Fruit fly (Drosophila melanogaster): ENCODE results near the gene Sr-CIV.

- no peak for TF ChIP-seq dl (GFP tag; optimal IDR thresholded peaks at IDR 0.05; ENCODE audit: insufficient read depth in 1 of 2, partially characterized antibody in 2 of 2)
- no peak for TF ChIP-seq h (GFP tag; optimal IDR thresholded peaks at IDR 0.05)
- TF ChIP-seq lola (GFP tag; optimal IDR thresholded peaks at IDR 0.05) = no peak
- TF ChIP-seq CrebA (GFP tag; optimal IDR thresholded peaks at IDR 0.05; ENCODE audit: borderline replicate concordance) = no peak
- TF ChIP-seq Dif (GFP tag; optimal IDR thresholded peaks at IDR 0.05; ENCODE audit: partially characterized antibody) = no peak
- no peak for TF ChIP-seq Myc (optimal IDR thresholded peaks at IDR 0.05)
- TF ChIP-seq tai (GFP tag; optimal IDR thresholded peaks at IDR 0.05) = no peak
- no peak for TF ChIP-seq N (GFP tag; optimal IDR thresholded peaks at IDR 0.05)
- TF ChIP-seq ey (GFP tag; optimal IDR thresholded peaks at IDR 0.05) = no peak
- TF ChIP-seq Hnf4 (GFP tag; optimal IDR thresholded peaks at IDR 0.05) = no peak
- no peak for TF ChIP-seq usp (GFP tag; optimal IDR thresholded peaks at IDR 0.05)
- no peak for TF ChIP-seq Dfd (GFP tag; optimal IDR thresholded peaks at IDR 0.05)
Measured at dm6 chr2L:3571457-3571856, 47.6 kb upstream of the Sr-CIV start.

All from whole organism, wandering third instar larva.